Worm (Caenorhabditis elegans) whole organism, L2 larva: ENCODE measurements around the gene C37E2.2.

ENCODE experiments used
- F13H6.1 ChIP-seq: sonication (generic microtip); optimal IDR thresholded peaks from 2 replicates; lab custom pipeline; 2016; ENCODE audit warnings: missing genetic modification characterization, missing compliant biosample characterization
- alr-1 ChIP-seq: fragments of 150-350 bp; optimal IDR thresholded peaks from 2 replicates; lab custom pipeline; 2014; ENCODE audit warnings: missing biosample characterization, missing genetic modification characterization
- aly-2 ChIP-seq: fragments of 150-350 bp; optimal IDR thresholded peaks from 2 replicates; lab custom pipeline; 2014; ENCODE audit warnings: missing biosample characterization, missing genetic modification characterization
- dmd-4 ChIP-seq: sonication (generic microtip); optimal IDR thresholded peaks from 2 replicates; lab custom pipeline; 2017; ENCODE audit warnings: missing biosample characterization, missing genetic modification characterization
- egl-27 ChIP-seq: sonication (generic microtip); optimal IDR thresholded peaks from 3 replicates; lab custom pipeline; 2017; ENCODE audit warnings: missing biosample characterization, missing genetic modification reagents, missing genetic modification characterization
- fos-1 ChIP-seq: fragments of 150-350 bp; optimal IDR thresholded peaks from 2 replicates; lab custom pipeline; 2014; ENCODE audit warnings: missing biosample characterization, missing genetic modification characterization
- lin-13 ChIP-seq: fragments of 150-350 bp; optimal IDR thresholded peaks from 2 replicates; lab custom pipeline; 2014; ENCODE audit warnings: missing biosample characterization, missing genetic modification reagents, missing genetic modification characterization
- nhr-11 ChIP-seq: fragments of 150-350 bp; optimal IDR thresholded peaks from 2 replicates; lab custom pipeline; 2014; ENCODE audit warnings: missing biosample characterization, missing genetic modification characterization
- nhr-12 ChIP-seq: fragments of 150-350 bp; optimal IDR thresholded peaks from 2 replicates; lab custom pipeline; 2014; ENCODE audit warnings: missing biosample characterization, missing genetic modification characterization
- peb-1 ChIP-seq: fragments of 150-350 bp; optimal IDR thresholded peaks from 2 replicates; lab custom pipeline; 2014; ENCODE audit warnings: missing biosample characterization, missing genetic modification characterization
- snpc-4 ChIP-seq: fragments of 150-350 bp; optimal IDR thresholded peaks from 2 replicates; lab custom pipeline; 2014; ENCODE audit warnings: missing biosample characterization, missing genetic modification characterization

ce11 chrX:14185631-14186030, 9.8 kb downstream of the C37E2.2 start:
- no peak for TF ChIP-seq nhr-12 (tag; lab: Kevin White, UChicago)
- no peak for TF ChIP-seq nhr-11 (tag; lab: Kevin White, UChicago)
- TF ChIP-seq lin-13 (GFP tag; lab: Kevin White, UChicago): no peak
- no peak for TF ChIP-seq aly-2 (tag; lab: Kevin White, UChicago)
- no peak for TF ChIP-seq egl-27
- no peak for TF ChIP-seq peb-1 (tag; lab: Kevin White, UChicago)
- no peak for TF ChIP-seq dmd-4 (tag; lab: Kevin White, UChicago)
- TF ChIP-seq alr-1 (tag; lab: Kevin White, UChicago): no peak
- no peak for TF ChIP-seq snpc-4 (tag; lab: Kevin White, UChicago)
- TF ChIP-seq fos-1: no peak
- TF ChIP-seq F13H6.1: no peak
